Worm (Caenorhabditis elegans): ENCODE measurements around the gene hum-4.

hum-4 gene

DNA sequence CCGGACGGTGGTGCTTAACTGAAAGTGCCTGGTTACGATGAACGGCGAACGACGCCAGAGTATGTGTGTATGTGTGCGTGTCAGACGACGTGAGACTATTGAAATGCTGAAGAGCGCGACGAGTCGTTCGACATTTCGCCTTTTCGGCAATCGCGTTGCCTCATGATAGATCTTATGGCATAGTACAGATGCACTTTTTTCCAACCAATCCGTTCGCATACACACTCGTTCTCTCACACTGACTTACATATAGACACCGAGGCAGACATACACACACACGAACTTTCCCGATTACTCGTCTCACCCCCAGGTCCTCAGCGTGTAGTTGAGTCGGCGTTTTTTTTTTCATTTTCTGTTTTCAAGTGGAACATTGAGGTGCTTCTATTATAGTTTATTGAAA is 45.4 kb upstream of the hum-4 start (continued):
- TF ChIP-seq zag-1 (tag; optimal IDR thresholded peaks at IDR 0.05) (no peak), Y55F3AM.14 (GFP tag; optimal IDR thresholded peaks at IDR 0.05) (no peak), mdl-1 (tag; optimal IDR thresholded peaks at IDR 0.05) (peak in 1 of 2 experiments; percentile 34), alr-1 (tag; optimal IDR thresholded peaks at IDR 0.05) (no peak), nhr-129 (tag; optimal IDR thresholded peaks at IDR 0.05) (no peak), F13H6.1 (tag; optimal IDR thresholded peaks at IDR 0.05) (peak; percentile 77), lin-39 (tag; optimal IDR thresholded peaks at IDR 0.05) (no peak), sem-4 (tag; optimal IDR thresholded peaks at IDR 0.05) (peak; percentile 1), ZK546.5 (tag; optimal IDR thresholded peaks at IDR 0.05) (no peak), nhr-21 (tag; optimal IDR thresholded peaks at IDR 0.05) (peak; percentile 71), mbf-1 (tag; optimal IDR thresholded peaks at IDR 0.05) (no peak), unc-55 (GFP tag; optimal IDR thresholded peaks at IDR 0.05) (no peak), C34F6.9 (tag; optimal IDR thresholded peaks at IDR 0.05) (peak; percentile 3), crh-2 (tag; optimal IDR thresholded peaks at IDR 0.05) (no peak), nhr-6 (tag; optimal IDR thresholded peaks at IDR 0.05) (no peak), egl-27 (tag; optimal IDR thresholded peaks at IDR 0.05) (peak; percentile 34), sma-3 (GFP tag; optimal IDR thresholded peaks at IDR 0.05) (peak; percentile 69), skn-1 (tag; optimal IDR thresholded peaks at IDR 0.05) (no peak), nhr-11 (tag; optimal IDR thresholded peaks at IDR 0.05) (no peak)

DNA sequence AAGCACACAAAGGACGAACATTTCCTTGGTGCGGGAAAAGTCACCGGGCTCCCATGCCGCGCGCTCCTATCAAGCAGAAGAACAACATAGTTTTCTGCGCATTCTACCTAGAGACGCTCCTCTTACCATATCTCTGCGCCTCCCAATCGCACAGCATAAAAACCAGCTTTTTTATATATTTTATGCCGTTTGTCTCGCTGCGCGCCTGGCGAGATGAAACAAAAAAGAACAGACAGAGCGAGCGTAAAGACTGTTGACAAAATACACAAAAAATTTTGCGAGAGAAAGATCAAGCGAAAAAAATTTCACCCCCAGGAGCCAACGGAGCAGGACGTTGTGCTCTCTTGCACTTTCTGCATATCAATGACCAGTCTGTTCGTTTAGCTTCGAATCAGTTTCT is 44.4 kb upstream of the hum-4 start:
- TF ChIP-seq R02D3.7 (tag; optimal IDR thresholded peaks at IDR 0.05) (no peak), mdl-1 (tag; optimal IDR thresholded peaks at IDR 0.05) (no peak), F13H6.1 (tag; optimal IDR thresholded peaks at IDR 0.05) (peak; percentile 68), ZK546.5 (tag; optimal IDR thresholded peaks at IDR 0.05) (no peak), unc-62 (GFP tag; optimal IDR thresholded peaks at IDR 0.05) (no peak), skn-1 (tag; optimal IDR thresholded peaks at IDR 0.05) (no peak), snpc-4 (tag; optimal IDR thresholded peaks at IDR 0.05) (no peak), elt-1 (tag; optimal IDR thresholded peaks at IDR 0.05) (no peak), crh-2 (tag; optimal IDR thresholded peaks at IDR 0.05) (no peak), nhr-21 (tag; optimal IDR thresholded peaks at IDR 0.05) (no peak), egl-27 (tag; optimal IDR thresholded peaks at IDR 0.05) (no peak), sma-9 (GFP tag; optimal IDR thresholded peaks at IDR 0.05) (peak; percentile 20), sma-9 (tag; optimal IDR thresholded peaks at IDR 0.05) (no peak), aly-2 (tag; optimal IDR thresholded peaks at IDR 0.05) (no peak), nhr-10 (tag; optimal IDR thresholded peaks at IDR 0.05) (no peak), sem-4 (tag; optimal IDR thresholded peaks at IDR 0.05) (no peak), nhr-77 (tag; optimal IDR thresholded peaks at IDR 0.05) (no peak), ztf-4 (tag; optimal IDR thresholded peaks at IDR 0.05) (no peak), ztf-1 (GFP tag; conservative IDR thresholded peaks at IDR 0.05) (no peak)

DNA sequence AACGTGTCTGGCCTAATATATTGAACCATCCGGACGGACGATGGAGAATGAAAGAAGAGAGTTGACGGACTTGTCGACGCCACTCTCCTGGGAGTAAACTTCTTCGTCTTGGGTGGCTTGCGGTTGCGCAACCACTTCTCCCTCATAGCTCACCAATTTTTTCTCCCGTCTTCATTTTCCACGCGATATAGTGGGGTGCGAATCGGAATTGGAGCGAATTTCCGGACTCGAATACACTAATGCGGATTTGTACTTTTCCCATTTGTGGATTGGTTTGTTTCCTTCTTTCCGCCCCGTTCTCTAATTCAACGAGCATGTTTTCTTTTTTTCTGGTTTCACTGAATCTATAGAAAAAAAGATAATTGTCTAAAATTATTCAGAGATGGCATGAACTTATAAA is 42.4 kb upstream of the hum-4 start:
- TF ChIP-seq gmeb-1 (tag; optimal IDR thresholded peaks at IDR 0.05) (no peak), nhr-77 (tag; optimal IDR thresholded peaks at IDR 0.05) (no peak), unc-62 (GFP tag; optimal IDR thresholded peaks at IDR 0.05) (no peak), nhr-6 (tag; optimal IDR thresholded peaks at IDR 0.05) (no peak), mab-5 (tag; optimal IDR thresholded peaks at IDR 0.05) (no peak), ztf-4 (tag; optimal IDR thresholded peaks at IDR 0.05) (no peak), sma-9 (GFP tag; optimal IDR thresholded peaks at IDR 0.05) (no peak), sma-9 (tag; optimal IDR thresholded peaks at IDR 0.05) (no peak), nhr-23 (tag; optimal IDR thresholded peaks at IDR 0.05) (no peak), nhr-129 (tag; optimal IDR thresholded peaks at IDR 0.05) (no peak), unc-39 (tag; optimal IDR thresholded peaks at IDR 0.05) (no peak), aly-2 (tag; optimal IDR thresholded peaks at IDR 0.05) (no peak), dmd-4 (tag; optimal IDR thresholded peaks at IDR 0.05) (no peak), elt-1 (tag; optimal IDR thresholded peaks at IDR 0.05) (no peak), snpc-4 (tag; optimal IDR thresholded peaks at IDR 0.05) (no peak)

ce11 chrX:11474605-11475385 is 41.4 kb upstream of the hum-4 start:
- TF ChIP-seq nhr-11 (tag; optimal IDR thresholded peaks at IDR 0.05) (no peak), nhr-12 (tag; optimal IDR thresholded peaks at IDR 0.05) (no peak), ceh-82 (tag; optimal IDR thresholded peaks at IDR 0.05) (no peak), nhr-21 (tag; optimal IDR thresholded peaks at IDR 0.05) (no peak), lin-13 (GFP tag; optimal IDR thresholded peaks at IDR 0.05) (no peak), ztf-4 (tag; optimal IDR thresholded peaks at IDR 0.05) (peak; percentile 40), alr-1 (tag; optimal IDR thresholded peaks at IDR 0.05) (no peak), ztf-1 (GFP tag; conservative IDR thresholded peaks at IDR 0.05) (no peak), unc-62 (GFP tag; optimal IDR thresholded peaks at IDR 0.05) (no peak), ztf-11 (tag; optimal IDR thresholded peaks at IDR 0.05) (no peak), ama-1 (optimal IDR thresholded peaks at IDR 0.05) (no peak), ceh-16 (tag; optimal IDR thresholded peaks at IDR 0.05) (no peak), mbf-1 (tag; optimal IDR thresholded peaks at IDR 0.05) (no peak), nhr-6 (tag; optimal IDR thresholded peaks at IDR 0.05) (no peak), sem-4 (tag; optimal IDR thresholded peaks at IDR 0.05) (peak; percentile 11), skn-1 (tag; optimal IDR thresholded peaks at IDR 0.05) (no peak), unc-39 (tag; optimal IDR thresholded peaks at IDR 0.05) (no peak), lsy-2 (tag; optimal IDR thresholded peaks at IDR 0.05) (peak in 1 of 2 experiments; percentile 47), nhr-237 (tag; optimal IDR thresholded peaks at IDR 0.05) (no peak), Y55F3AM.14 (GFP tag; optimal IDR thresholded peaks at IDR 0.05) (no peak), aly-2 (tag; optimal IDR thresholded peaks at IDR 0.05) (no peak), gmeb-1 (tag; optimal IDR thresholded peaks at IDR 0.05) (no peak), nhr-25 (tag; optimal IDR thresholded peaks at IDR 0.05) (no peak), nhr-77 (tag; optimal IDR thresholded peaks at IDR 0.05) (no peak), sma-3 (GFP tag; optimal IDR thresholded peaks at IDR 0.05) (no peak), elt-3 (tag; optimal IDR thresholded peaks at IDR 0.05) (no peak), nhr-10 (tag; optimal IDR thresholded peaks at IDR 0.05) (no peak)

All from whole organism, L2 larva.